Worm (Caenorhabditis elegans): ENCODE results near the gene pgl-1.

DNA sequence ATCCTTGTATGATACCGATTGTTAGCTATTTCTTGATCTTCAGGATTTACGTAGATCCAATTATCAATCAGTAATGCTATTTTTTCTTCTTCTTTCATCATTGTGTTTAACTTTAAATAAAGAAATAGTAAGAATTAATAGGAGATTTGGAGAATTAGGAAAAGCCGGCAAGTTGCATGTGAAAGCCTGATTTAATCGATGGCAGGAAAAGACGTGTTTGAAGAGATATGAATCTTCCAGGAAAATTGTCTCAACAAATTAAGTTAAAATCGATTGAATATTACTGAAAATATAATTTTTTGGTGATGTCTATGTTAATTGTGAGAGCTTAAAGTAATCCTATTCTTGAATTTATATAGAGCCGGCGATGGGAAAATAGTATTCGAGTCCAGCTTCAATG, 5.9 kb downstream of the pgl-1 start, which contains the start of gene ZK381.62:
- TF ChIP-seq ama-1 (optimal IDR thresholded peaks at IDR 0.05) (no peak), snpc-4 (tag; optimal IDR thresholded peaks at IDR 0.05) (no peak), pqm-1 (tag; optimal IDR thresholded peaks at IDR 0.05) (no peak), blmp-1 (tag; optimal IDR thresholded peaks at IDR 0.05) (no peak), elt-2 (tag; optimal IDR thresholded peaks at IDR 0.05) (no peak), C04F5.9 (tag; optimal IDR thresholded peaks at IDR 0.05) (no peak), sptf-1 (tag; optimal IDR thresholded peaks at IDR 0.05) (no peak), zip-4 (GFP tag; optimal IDR thresholded peaks at IDR 0.05) (no peak), ztf-4 (tag; optimal IDR thresholded peaks at IDR 0.05) (no peak), unc-62 (GFP tag; optimal IDR thresholded peaks at IDR 0.05) (no peak), hlh-4 (tag; optimal IDR thresholded peaks at IDR 0.05) (no peak), efl-1 (optimal IDR thresholded peaks at IDR 0.05) (no peak), efl-1 (GFP tag; optimal IDR thresholded peaks at IDR 0.05 in 1 of 2) (no peak), mdl-1 (tag; optimal IDR thresholded peaks at IDR 0.05) (no peak), C34B4.2 (tag; optimal IDR thresholded peaks at IDR 0.05) (no peak)

Data from whole organism, L1 larva.